Fruit fly (Drosophila melanogaster) Kc167 (cell line): ENCODE data around the gene CG15546.

ENCODE experiments used
- Sin3A ChIP-seq: fragments of >200 bp; optimal IDR thresholded peaks from 2 replicates; lab custom pipeline; 2018; ENCODE audit warnings: missing external identifiers
- h ChIP-seq: fragments of >200 bp; optimal IDR thresholded peaks from 3 replicates; lab custom pipeline; 2018; ENCODE audit warnings: missing external identifiers
- insv ChIP-seq: fragments of >200 bp; optimal IDR thresholded peaks from 3 replicates; lab custom pipeline; 2018; ENCODE audit warnings: missing external identifiers
- psq ChIP-seq: fragments of >200 bp; optimal IDR thresholded peaks from 2 replicates; lab custom pipeline; 2017; ENCODE audit warnings: missing external identifiers
- ttk ChIP-seq: sonication (Bioruptor generic); optimal IDR thresholded peaks from 2 replicates; lab custom pipeline; 2017; ENCODE audit warnings: missing external identifiers

DNA sequence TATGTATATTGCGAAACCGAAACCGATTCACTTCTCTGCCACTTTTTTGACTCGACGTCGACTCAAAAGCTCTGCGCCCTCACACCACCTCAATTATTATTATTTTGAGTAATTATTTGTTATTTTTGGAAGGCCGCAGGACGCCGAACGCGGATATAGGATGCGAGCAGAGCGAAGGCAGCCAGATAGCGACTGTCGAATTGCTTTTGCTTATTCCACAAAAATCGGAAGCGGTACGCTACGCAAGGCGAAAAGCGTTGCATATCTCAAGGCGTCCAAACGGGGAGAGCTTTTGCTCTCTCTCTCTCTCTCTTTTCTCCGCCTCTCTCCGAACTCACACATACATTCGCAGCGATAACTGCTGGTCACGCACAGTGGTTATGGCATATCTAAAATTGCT is 4.9 kb upstream of the CG15546 start, which contains the start of gene CG12071:
- no peak for TF ChIP-seq psq (lab: Kevin White, UChicago)
- TF ChIP-seq insv (lab: Kevin White, UChicago), result no peak
- TF ChIP-seq Sin3A (lab: Kevin White, UChicago), result no peak
- no peak for TF ChIP-seq h
- TF ChIP-seq ttk (lab: Kevin White, UChicago), result no peak
